Worm (Caenorhabditis elegans) whole organism, young adult: ENCODE results near the gene F36H1.3.

Source experiments
- ccch-3 ChIP-seq: fragments of 200-800 bp; sonication (Bioruptor generic); optimal IDR thresholded peaks from 2 replicates; lab custom pipeline; 2018; ENCODE audit warnings: mild to moderate bottlenecking, missing genetic modification characterization, missing compliant biosample characterization
- rcor-1 ChIP-seq: fragments of 200-800 bp; sonication (Bioruptor generic); IDR thresholded peaks from 2 replicates; pipeline ENCODE4 v1.3.6; 2022; ENCODE audit warnings: missing genetic modification reagents, missing genetic modification characterization, missing compliant biosample characterization

- TF ChIP-seq ccch-3 (GFP tag; lab: Kevin White, UChicago) (no peak), rcor-1 (GFP tag; lab: Robert Waterston, UW) (no peak; the same call in 1 of the 2 replicates)
Measured at ce11 chrIV:11080823-11081285, 30.9 kb downstream of the F36H1.3 start, which contains the start of gene atg-7.
